Worm (Caenorhabditis elegans): ENCODE data around the gene snf-10.

snf-10 gene

ce11 chrV:10436612-10437011 is 4.0 kb downstream of the snf-10 start, which contains the start of gene set-22:
set-22 (plus strand) TSS chrV:10436912.
- TF ChIP-seq aly-2 (tag; optimal IDR thresholded peaks at IDR 0.05): no peak
- no peak for TF ChIP-seq F13H6.1 (tag; optimal IDR thresholded peaks at IDR 0.05)
- no peak for TF ChIP-seq sma-3 (GFP tag; optimal IDR thresholded peaks at IDR 0.05)
- TF ChIP-seq nhr-237 (tag; optimal IDR thresholded peaks at IDR 0.05): no peak
- no peak for TF ChIP-seq sma-9 (GFP tag; optimal IDR thresholded peaks at IDR 0.05)
- TF ChIP-seq sma-9 (tag; optimal IDR thresholded peaks at IDR 0.05): no peak
- no peak for TF ChIP-seq unc-39 (tag; optimal IDR thresholded peaks at IDR 0.05)
- no peak for TF ChIP-seq lin-11 (tag; optimal IDR thresholded peaks at IDR 0.05)
- TF ChIP-seq elt-1 (tag; optimal IDR thresholded peaks at IDR 0.05): no peak

ce11 chrV:10435198-10435597 is 5.4 kb downstream of the snf-10 start:
- TF ChIP-seq sma-9 (GFP tag; optimal IDR thresholded peaks at IDR 0.05) (peak; percentile 18), sma-9 (tag; optimal IDR thresholded peaks at IDR 0.05) (no peak), Y55F3AM.14 (GFP tag; optimal IDR thresholded peaks at IDR 0.05) (no peak), ztf-4 (tag; optimal IDR thresholded peaks at IDR 0.05) (no peak), crh-2 (tag; optimal IDR thresholded peaks at IDR 0.05) (peak; percentile 42), fos-1 (tag; optimal IDR thresholded peaks at IDR 0.05) (peak; percentile 70)

ce11 chrV:10433721-10434120 is 6.9 kb downstream of the snf-10 start, which contains the start of gene Y32F6A.4:
Y32F6A.4 (minus strand) TSS chrV:10434067.
- TF ChIP-seq mbf-1 (tag; optimal IDR thresholded peaks at IDR 0.05) (no peak), nhr-6 (tag; optimal IDR thresholded peaks at IDR 0.05) (no peak), nhr-237 (tag; optimal IDR thresholded peaks at IDR 0.05) (no peak), unc-55 (GFP tag; optimal IDR thresholded peaks at IDR 0.05) (no peak), C34F6.9 (tag; optimal IDR thresholded peaks at IDR 0.05) (no peak), nhr-21 (tag; optimal IDR thresholded peaks at IDR 0.05) (no peak), mab-5 (tag; optimal IDR thresholded peaks at IDR 0.05) (no peak), gmeb-1 (tag; optimal IDR thresholded peaks at IDR 0.05) (peak; percentile 8), nhr-77 (tag; optimal IDR thresholded peaks at IDR 0.05) (no peak), nhr-12 (tag; optimal IDR thresholded peaks at IDR 0.05) (no peak), sem-4 (tag; optimal IDR thresholded peaks at IDR 0.05) (no peak), nhr-25 (tag; optimal IDR thresholded peaks at IDR 0.05) (no peak), ama-1 (optimal IDR thresholded peaks at IDR 0.05) (no peak), aly-2 (tag; optimal IDR thresholded peaks at IDR 0.05) (no peak), ceh-82 (tag; optimal IDR thresholded peaks at IDR 0.05) (no peak), elt-3 (tag; optimal IDR thresholded peaks at IDR 0.05) (no peak), fos-1 (tag; optimal IDR thresholded peaks at IDR 0.05) (peak; percentile 51), lin-13 (GFP tag; optimal IDR thresholded peaks at IDR 0.05) (no peak), snpc-4 (tag; optimal IDR thresholded peaks at IDR 0.05) (no peak), lin-39 (tag; optimal IDR thresholded peaks at IDR 0.05) (no peak), ceh-16 (tag; optimal IDR thresholded peaks at IDR 0.05) (no peak), crh-2 (tag; optimal IDR thresholded peaks at IDR 0.05) (peak; percentile 2), nhr-129 (tag; optimal IDR thresholded peaks at IDR 0.05) (no peak), sma-9 (GFP tag; optimal IDR thresholded peaks at IDR 0.05) (no peak), sma-9 (tag; optimal IDR thresholded peaks at IDR 0.05) (no peak)

- TF ChIP-seq nhr-77 (tag; optimal IDR thresholded peaks at IDR 0.05) (no peak), skn-1 (tag; optimal IDR thresholded peaks at IDR 0.05) (peak; percentile 20), alr-1 (tag; optimal IDR thresholded peaks at IDR 0.05) (no peak), ama-1 (optimal IDR thresholded peaks at IDR 0.05) (no peak), mbf-1 (tag; optimal IDR thresholded peaks at IDR 0.05) (no peak), gmeb-1 (tag; optimal IDR thresholded peaks at IDR 0.05) (peak; percentile 25), nhr-6 (tag; optimal IDR thresholded peaks at IDR 0.05) (no peak), R02D3.7 (tag; optimal IDR thresholded peaks at IDR 0.05) (no peak), Y55F3AM.14 (GFP tag; optimal IDR thresholded peaks at IDR 0.05) (no peak), fos-1 (tag; optimal IDR thresholded peaks at IDR 0.05) (peak; percentile 90), sma-9 (GFP tag; optimal IDR thresholded peaks at IDR 0.05) (peak; percentile 9), sma-9 (tag; optimal IDR thresholded peaks at IDR 0.05) (no peak), sem-4 (tag; optimal IDR thresholded peaks at IDR 0.05) (no peak), ceh-16 (tag; optimal IDR thresholded peaks at IDR 0.05) (no peak), mab-5 (tag; optimal IDR thresholded peaks at IDR 0.05) (no peak), crh-2 (tag; optimal IDR thresholded peaks at IDR 0.05) (peak; percentile 24), ztf-4 (tag; optimal IDR thresholded peaks at IDR 0.05) (no peak), unc-39 (tag; optimal IDR thresholded peaks at IDR 0.05) (no peak), elt-1 (tag; optimal IDR thresholded peaks at IDR 0.05) (no peak)
Observed at ce11 chrV:10432607-10433006, 8.0 kb downstream of the snf-10 start.

ce11 chrV:10428608-10429007 is 12.0 kb downstream of the snf-10 start, which contains the start of gene tag-314:
tag-314 (minus strand) TSS chrV:10428708.
- no peak for TF ChIP-seq unc-55 (GFP tag; optimal IDR thresholded peaks at IDR 0.05)
- no peak for TF ChIP-seq mab-5 (tag; optimal IDR thresholded peaks at IDR 0.05)
- no peak for TF ChIP-seq lin-13 (GFP tag; optimal IDR thresholded peaks at IDR 0.05)
- TF ChIP-seq crh-2 (tag; optimal IDR thresholded peaks at IDR 0.05): no peak
- no peak for TF ChIP-seq lin-39 (tag; optimal IDR thresholded peaks at IDR 0.05)
- no peak for TF ChIP-seq egl-27 (tag; optimal IDR thresholded peaks at IDR 0.05)
- no peak for TF ChIP-seq mbf-1 (tag; optimal IDR thresholded peaks at IDR 0.05)
- TF ChIP-seq R02D3.7 (tag; optimal IDR thresholded peaks at IDR 0.05): no peak
- TF ChIP-seq nhr-237 (tag; optimal IDR thresholded peaks at IDR 0.05): no peak
- no peak for TF ChIP-seq sma-9 (GFP tag; optimal IDR thresholded peaks at IDR 0.05)
- TF ChIP-seq sma-9 (tag; optimal IDR thresholded peaks at IDR 0.05): no peak
- no peak for TF ChIP-seq elt-1 (tag; optimal IDR thresholded peaks at IDR 0.05)
- TF ChIP-seq gmeb-1 (tag; optimal IDR thresholded peaks at IDR 0.05): no peak
